Worm (Caenorhabditis elegans) whole organism, early embryonic: ENCODE results near the gene ZK1128.3.

Source experiments
- B0310.2 ChIP-seq: sonication (generic microtip); optimal IDR thresholded peaks from 2 replicates; lab custom pipeline; 2016; ENCODE audit warnings: mild to moderate bottlenecking, missing genetic modification characterization, missing compliant biosample characterization
- F13C5.2 ChIP-seq: sonication (generic microtip); optimal IDR thresholded peaks from 2 replicates; lab custom pipeline; 2017; ENCODE audit warnings: mild to moderate bottlenecking, missing genetic modification characterization, inconsistent platforms, missing compliant biosample characterization
- aly-1 ChIP-seq: sonication (generic microtip); optimal IDR thresholded peaks from 2 replicates; lab custom pipeline; 2016; ENCODE audit warnings: missing genetic modification characterization, missing compliant biosample characterization
- ama-1 ChIP-seq: fragments of 150-350 bp; optimal IDR thresholded peaks from 2 replicates; lab custom pipeline; 2014
- ceh-13 ChIP-seq: fragments of 200-800 bp; sonication (Bioruptor generic); optimal IDR thresholded peaks from 2 replicates; lab custom pipeline; 2018; ENCODE audit warnings: mild to moderate bottlenecking, missing genetic modification characterization, missing compliant biosample characterization
- ceh-36 ChIP-seq: sonication (generic microtip); optimal IDR thresholded peaks from 2 replicates; lab custom pipeline; 2016; ENCODE audit warnings: missing genetic modification characterization, inconsistent platforms, missing compliant biosample characterization
- ets-7 ChIP-seq: sonication (generic microtip); optimal IDR thresholded peaks from 2 replicates; lab custom pipeline; 2016; ENCODE audit warnings: missing genotype, missing genetic modification characterization, missing compliant biosample characterization
- flt-1 ChIP-seq: fragments of 200-800 bp; sonication (Bioruptor generic); IDR thresholded peaks from 2 replicates; pipeline ENCODE4 v1.3.6; 2022; ENCODE audit warnings: missing genetic modification characterization, missing compliant biosample characterization
- hmbx-1 ChIP-seq: sonication (generic microtip); optimal IDR thresholded peaks from 2 replicates; lab custom pipeline; 2016; ENCODE audit warnings: mild to moderate bottlenecking, missing genetic modification characterization, missing compliant biosample characterization
- hmg-4 ChIP-seq: fragments of 200-800 bp; sonication (Bioruptor generic); optimal IDR thresholded peaks from 2 replicates; lab custom pipeline; 2018; ENCODE audit warnings: mild to moderate bottlenecking, missing genetic modification characterization, missing compliant biosample characterization
- hnd-1 ChIP-seq: sonication (generic microtip); optimal IDR thresholded peaks from 2 replicates; lab custom pipeline; 2016; ENCODE audit warnings: missing genetic modification characterization, missing compliant biosample characterization
- pes-1 ChIP-seq: fragments of 200-800 bp; sonication (Bioruptor generic); IDR thresholded peaks from 2 replicates; pipeline ENCODE4 v1.3.6; 2022; ENCODE audit warnings: missing genetic modification reagents, missing genetic modification characterization, missing compliant biosample characterization
- scrt-1 ChIP-seq: fragments of 200-800 bp; sonication (Bioruptor generic); IDR thresholded peaks from 2 replicates; pipeline ENCODE4 v1.3.6; 2022; ENCODE audit warnings: missing genetic modification characterization, missing compliant biosample characterization
- sea-1 ChIP-seq: fragments of 200-800 bp; sonication (Bioruptor generic); conservative IDR thresholded peaks from 2 replicates; pipeline ENCODE4 v1.3.6; 2022; ENCODE audit warnings: missing genetic modification characterization, missing compliant biosample characterization
- tbx-11 ChIP-seq: fragments of 200-800 bp; sonication (Bioruptor generic); IDR thresholded peaks from 2 replicates; pipeline ENCODE4 v1.3.6; 2022; ENCODE audit warnings: missing genetic modification characterization, missing compliant biosample characterization
- tbx-37 ChIP-seq: fragments of 200-800 bp; sonication (Bioruptor generic); conservative IDR thresholded peaks from 2 replicates; pipeline ENCODE4 v1.3.6; 2022; ENCODE audit warnings: missing genetic modification reagents, missing genetic modification characterization, missing compliant biosample characterization
- tra-4 ChIP-seq: sonication (generic microtip); optimal IDR thresholded peaks from 2 replicates; lab custom pipeline; 2017; ENCODE audit warnings: missing genetic modification characterization, missing compliant biosample characterization

ZK1128.3 gene

ce11 chrIII:10123586-10124233 is 5.0 kb upstream of the ZK1128.3 start, which contains the start of gene ttll-4:
Gene ttll-4 (plus strand): TSS chrIII:10124183.
- no peak for TF ChIP-seq hmg-4 (GFP tag; lab: Kevin White, UChicago)
- no peak for TF ChIP-seq B0310.2 (tag; lab: Kevin White, UChicago)
- TF ChIP-seq tbx-37 (GFP tag; lab: Robert Waterston, UW): peak; percentile 59
- TF ChIP-seq tbx-11: peak; percentile 41; the same call in 1 of the 2 replicates
- no peak for TF ChIP-seq ceh-36
- TF ChIP-seq tra-4 (tag; lab: Kevin White, UChicago): no peak
- no peak; the same call in 1 of the 2 replicates for TF ChIP-seq flt-1 (GFP tag; lab: Robert Waterston, UW)
- TF ChIP-seq ets-7: no peak
- TF ChIP-seq scrt-1 (GFP tag; lab: Robert Waterston, UW): peak; percentile 72
- TF ChIP-seq hnd-1: no peak
- peak; percentile 79 for TF ChIP-seq sea-1
- TF ChIP-seq F13C5.2: no peak
- no peak for TF ChIP-seq hmbx-1 (tag; lab: Kevin White, UChicago)
- no peak for TF ChIP-seq ceh-13
- no peak for TF ChIP-seq ama-1 (lab: Kevin White, UChicago)
- no peak for TF ChIP-seq aly-1 (tag; lab: Kevin White, UChicago)
- TF ChIP-seq pes-1 (GFP tag; lab: Robert Waterston, UW): peak; percentile 83

DNA sequence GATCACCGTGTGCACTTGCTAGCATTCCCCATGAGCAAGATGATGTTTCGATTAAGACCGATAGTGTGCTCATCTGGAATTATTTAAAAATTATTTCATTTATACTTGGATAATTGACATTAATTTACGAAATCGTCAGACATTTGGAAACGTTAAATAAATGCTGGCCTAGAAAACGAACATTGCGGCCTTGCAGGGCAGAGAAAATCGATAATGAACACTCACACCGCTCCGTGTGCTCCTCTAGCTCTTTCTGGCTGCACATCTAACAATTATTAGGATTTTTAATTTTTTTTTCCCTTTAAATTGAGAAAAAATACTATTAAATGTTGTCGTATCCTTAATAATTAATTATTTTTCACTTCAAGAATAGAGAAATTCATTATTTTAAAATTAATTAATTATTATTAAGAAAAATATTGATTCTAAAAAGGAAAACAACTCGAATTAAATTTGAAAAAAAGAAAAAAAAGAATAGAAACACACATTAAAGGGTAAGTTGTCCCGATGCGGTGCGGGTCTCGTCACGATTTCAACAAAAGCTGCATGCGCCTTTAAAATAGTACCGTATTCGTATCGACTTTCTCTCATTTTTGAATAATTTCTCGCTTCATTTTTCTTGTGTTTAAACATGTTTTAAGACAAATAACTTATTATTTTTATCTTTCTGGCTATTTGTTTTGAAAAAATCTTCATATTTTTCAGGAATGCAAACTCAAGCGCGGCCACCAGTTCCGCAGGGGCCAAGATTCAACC is 1.5 kb upstream of the ZK1128.3 start, which contains the start of the genes gtf-2H3 and ham-3:
Gene gtf-2H3 (minus strand): TSS at position 73 of the 756 bp plus-strand sequence.
Gene ham-3 (plus strand): TSS at position 706 of the 756 bp plus-strand sequence.
- TF ChIP-seq ceh-36 (no peak), pes-1 (GFP tag; lab: Robert Waterston, UW) (0 out of 2 replicates have a peak, but pooled peaks have one; percentile 48)

DNA sequence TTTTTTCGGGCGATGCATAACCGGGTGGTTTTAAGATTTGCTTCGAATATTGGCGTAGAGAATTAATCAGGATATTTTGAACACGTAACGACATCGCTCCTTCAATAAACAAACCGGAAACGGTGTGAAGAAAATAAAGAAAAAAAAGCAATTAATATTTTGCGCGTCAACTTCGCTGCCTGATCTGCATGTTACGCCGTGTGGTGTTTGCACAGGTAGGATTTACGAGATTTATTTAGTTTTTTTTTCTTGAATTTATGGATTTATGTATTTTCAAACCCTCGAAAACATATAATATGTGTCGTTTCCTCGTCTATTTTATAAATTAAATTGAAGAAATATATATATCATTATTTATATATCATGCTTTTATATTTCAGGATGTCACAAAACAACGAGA is 4.1 kb downstream of the ZK1128.3 start, which contains the start of the genes ZK1128.1 and mett-10:
Gene ZK1128.1 (minus strand): TSS at position 99 of the 400 bp plus-strand sequence.
Gene mett-10 (plus strand): TSS at position 375 of the 400 bp plus-strand sequence.
- no peak for TF ChIP-seq F13C5.2
- no peak for TF ChIP-seq sea-1
- TF ChIP-seq ama-1 (lab: Kevin White, UChicago): no peak
- no peak for TF ChIP-seq tbx-11
- no peak for TF ChIP-seq B0310.2 (tag; lab: Kevin White, UChicago)

ce11 chrIII:10112958-10113357 is 5.8 kb downstream of the ZK1128.3 start, which contains the start of gene vps-29:
Gene vps-29 (minus strand): TSS chrIII:10113058.
- no peak for TF ChIP-seq F13C5.2
- TF ChIP-seq hmbx-1 (tag; lab: Kevin White, UChicago): no peak
- TF ChIP-seq tra-4 (tag; lab: Kevin White, UChicago): no peak
- TF ChIP-seq tbx-37 (GFP tag; lab: Robert Waterston, UW): no peak
- no peak for TF ChIP-seq ets-7
- no peak for TF ChIP-seq ama-1 (lab: Kevin White, UChicago)
- no peak for TF ChIP-seq hmg-4 (GFP tag; lab: Kevin White, UChicago)
- no peak for TF ChIP-seq scrt-1 (GFP tag; lab: Robert Waterston, UW)
- TF ChIP-seq flt-1 (GFP tag; lab: Robert Waterston, UW): no peak
- no peak for TF ChIP-seq aly-1 (tag; lab: Kevin White, UChicago)
- TF ChIP-seq pes-1 (GFP tag; lab: Robert Waterston, UW): no peak

- TF ChIP-seq aly-1 (tag; lab: Kevin White, UChicago): no peak
- no peak for TF ChIP-seq ceh-36
- TF ChIP-seq flt-1 (GFP tag; lab: Robert Waterston, UW): no peak
- no peak for TF ChIP-seq ama-1 (lab: Kevin White, UChicago)
- no peak for TF ChIP-seq F13C5.2
- no peak for TF ChIP-seq tbx-11
- no peak for TF ChIP-seq sea-1
These were observed 9.7 kb downstream of the ZK1128.3 start, which contains the start of gene T16H12.9 for ce11 chrIII:10108995-10109394. Gene T16H12.9 (plus strand): TSS chrIII:10109295.

DNA sequence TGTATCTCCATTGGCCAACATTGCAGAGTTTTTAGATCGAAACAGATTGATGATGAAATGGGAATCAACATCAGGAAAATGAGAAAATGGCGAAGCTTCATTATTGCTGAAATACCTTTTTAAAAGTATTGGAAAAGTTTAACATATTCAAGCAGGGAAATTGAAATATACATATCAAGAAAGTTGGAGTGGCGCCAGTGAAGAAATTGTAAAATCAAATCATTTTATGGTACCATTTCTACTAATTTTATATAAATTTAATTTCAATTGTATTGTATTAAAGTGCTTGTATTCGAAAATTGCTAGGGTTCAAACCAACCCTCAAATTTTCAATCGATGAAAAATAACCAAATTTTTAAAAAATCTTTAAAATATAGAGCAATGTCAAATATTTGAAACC is 12.3 kb downstream of the ZK1128.3 start, which contains the start of gene srt-55:
Gene srt-55 (minus strand): TSS at position 101 of the 400 bp plus-strand sequence.
- TF ChIP-seq ets-7 (no peak), tbx-37 (GFP tag; lab: Robert Waterston, UW) (no peak), ama-1 (lab: Kevin White, UChicago) (no peak), tbx-11 (no peak), aly-1 (tag; lab: Kevin White, UChicago) (no peak), tra-4 (tag; lab: Kevin White, UChicago) (no peak), ceh-13 (no peak), B0310.2 (tag; lab: Kevin White, UChicago) (no peak), hnd-1 (no peak), scrt-1 (GFP tag; lab: Robert Waterston, UW) (no peak), flt-1 (GFP tag; lab: Robert Waterston, UW) (no peak), hmg-4 (GFP tag; lab: Kevin White, UChicago) (no peak), ceh-36 (no peak), pes-1 (GFP tag; lab: Robert Waterston, UW) (no peak), F13C5.2 (no peak), sea-1 (no peak)

- no peak for TF ChIP-seq hmg-4 (GFP tag; lab: Kevin White, UChicago)
- TF ChIP-seq B0310.2 (tag; lab: Kevin White, UChicago): no peak
- TF ChIP-seq tra-4 (tag; lab: Kevin White, UChicago): no peak
- no peak for TF ChIP-seq ama-1 (lab: Kevin White, UChicago)
- TF ChIP-seq scrt-1 (GFP tag; lab: Robert Waterston, UW): no peak
- TF ChIP-seq ceh-13: no peak
- TF ChIP-seq ceh-36: no peak
These were observed 17.4 kb downstream of the ZK1128.3 start, which contains the start of gene kel-10 for ce11 chrIII:10101352-10101751. Gene kel-10 (minus strand): TSS chrIII:10101452.
